Fruit fly (Drosophila melanogaster) whole organism, wandering third instar larva: ENCODE results near the gene RpL4.

Source experiments
- Abd-B ChIP-seq: fragments of >200 bp; optimal IDR thresholded peaks from 2 replicates; lab custom pipeline; 2017; ENCODE audit warnings: missing biosample characterization, missing genetic modification characterization
- CG32264 ChIP-seq: fragments of 200-800 bp; sonication (Bioruptor generic); optimal IDR thresholded peaks from 2 replicates; lab custom pipeline; 2016; ENCODE audit warnings: missing biosample characterization, missing genetic modification characterization
- CG9705 ChIP-seq: fragments of 200-800 bp; sonication (Bioruptor generic); optimal IDR thresholded peaks from 2 replicates; lab custom pipeline; 2018; ENCODE audit warnings: missing biosample characterization, mild to moderate bottlenecking, missing genetic modification characterization
- CrebA ChIP-seq: fragments of 200-800 bp; sonication (Bioruptor generic); optimal IDR thresholded peaks from 2 replicates; lab custom pipeline; 2016; ENCODE audit warnings: missing biosample characterization, mild to moderate bottlenecking, missing genetic modification characterization, borderline replicate concordance
- Dfd ChIP-seq: fragments of >200 bp; optimal IDR thresholded peaks from 2 replicates; lab custom pipeline; 2017; ENCODE audit warnings: missing biosample characterization, missing genetic modification characterization
- Dif ChIP-seq: fragments of 200-275, 200-300 bp; sonication (Bioruptor generic); optimal IDR thresholded peaks from 2 replicates; lab custom pipeline; 2018; ENCODE audit warnings: missing biosample characterization, missing genetic modification characterization; ENCODE audit not compliant: partially characterized antibody
- GATAd ChIP-seq: sonication (Bioruptor generic); optimal IDR thresholded peaks from 2 replicates; lab custom pipeline; 2016; ENCODE audit warnings: missing biosample characterization, missing genetic modification characterization
- HLH106 ChIP-seq: fragments of 200-800 bp; optimal IDR thresholded peaks from 3 replicates; lab custom pipeline; 2019; ENCODE audit warnings: missing biosample characterization, mild to moderate bottlenecking, missing genetic modification characterization, moderate library complexity
- Hnf4 ChIP-seq: fragments of 200-800 bp; sonication (Bioruptor generic); optimal IDR thresholded peaks from 2 replicates; lab custom pipeline; 2016; ENCODE audit warnings: missing biosample characterization, mild to moderate bottlenecking, missing genetic modification characterization
- Hr78 ChIP-seq: fragments of >200 bp; optimal IDR thresholded peaks from 2 replicates; lab custom pipeline; 2017; ENCODE audit warnings: missing biosample characterization, missing genetic modification characterization
- Hr83 ChIP-seq: fragments of 200-300 bp; sonication (Bioruptor generic); optimal IDR thresholded peaks from 2 replicates; lab custom pipeline; 2016; ENCODE audit warnings: missing biosample characterization, mild to moderate bottlenecking, missing genetic modification characterization, moderate library complexity; ENCODE audit not compliant: poor library complexity, severe bottlenecking
- Jra ChIP-seq: sonication (Bioruptor generic); optimal IDR thresholded peaks from 2 replicates; lab custom pipeline; 2016; ENCODE audit warnings: missing biosample characterization, missing genetic modification characterization
- Mio ChIP-seq: sonication (Bioruptor generic); optimal IDR thresholded peaks from 2 replicates; lab custom pipeline; 2016; ENCODE audit warnings: missing biosample characterization, missing genetic modification characterization
- Myc ChIP-seq: fragments of >200 bp; optimal IDR thresholded peaks from 2 replicates; lab custom pipeline; 2017
- N ChIP-seq: fragments of >200 bp; optimal IDR thresholded peaks from 2 replicates; lab custom pipeline; 2018; ENCODE audit warnings: missing biosample characterization, missing external identifiers, missing genetic modification characterization
- OdsH ChIP-seq: fragments of 200-800 bp; sonication (Bioruptor generic); optimal IDR thresholded peaks from 2 replicates; lab custom pipeline; 2016; ENCODE audit warnings: missing biosample characterization, mild to moderate bottlenecking, missing genetic modification characterization
- Rel ChIP-seq, 2 experiments: fragments of 200-800 bp; sonication (Bioruptor generic) in 1 of 2; optimal IDR thresholded peaks; 2 replicates in 1 of 2; 3 replicates in 1 of 2; lab custom pipeline; 2016 to 2019; ENCODE audit warnings: mild to moderate bottlenecking in 2 of 2, missing biosample characterization in 2 of 2, missing genetic modification characterization in 2 of 2, moderate library complexity in 1 of 2
- Sp1 ChIP-seq: fragments of 200-800 bp; sonication (Bioruptor generic); optimal IDR thresholded peaks from 3 replicates; lab custom pipeline; 2019; ENCODE audit warnings: missing biosample characterization, mild to moderate bottlenecking, missing genetic modification characterization, moderate library complexity
- Vsx2 ChIP-seq: fragments of 200-300, 225-300 bp; sonication (Bioruptor generic); optimal IDR thresholded peaks from 2 replicates; lab custom pipeline; 2018; ENCODE audit warnings: missing biosample characterization, missing genetic modification characterization; ENCODE audit not compliant: partially characterized antibody
- br ChIP-seq: fragments of 200-800 bp; sonication (Bioruptor generic); optimal IDR thresholded peaks from 2 replicates; lab custom pipeline; 2016; ENCODE audit warnings: missing biosample characterization, missing genetic modification characterization
- brk ChIP-seq: fragments of 200-800 bp; sonication (Bioruptor generic); optimal IDR thresholded peaks from 2 replicates; lab custom pipeline; 2016; ENCODE audit warnings: missing biosample characterization, mild to moderate bottlenecking, missing genetic modification characterization
- dl ChIP-seq, 2 experiments: fragments of 175-275, 200-275 bp in 1 of 2; fragments of 200-275 bp in 1 of 2; sonication (Bioruptor generic); optimal IDR thresholded peaks; lab custom pipeline; 2018; ENCODE audit warnings: mild to moderate bottlenecking in 2 of 2, missing biosample characterization in 2 of 2, missing genetic modification characterization in 2 of 2, moderate library complexity in 2 of 2; ENCODE audit not compliant: partially characterized antibody in 2 of 2, insufficient read depth in 1 of 2
- dmrt93B ChIP-seq: fragments of 200-800 bp; sonication (Bioruptor generic); optimal IDR thresholded peaks from 2 replicates; lab custom pipeline; 2018; ENCODE audit warnings: missing biosample characterization, mild to moderate bottlenecking, missing genetic modification characterization
- dsf ChIP-seq: sonication (Bioruptor generic); optimal IDR thresholded peaks from 2 replicates; lab custom pipeline; 2016; ENCODE audit warnings: missing biosample characterization, missing genetic modification characterization, borderline replicate concordance
- ey ChIP-seq: fragments of 200-800 bp; sonication (Bioruptor generic); optimal IDR thresholded peaks from 2 replicates; lab custom pipeline; 2016; ENCODE audit warnings: missing biosample characterization, missing genetic modification characterization
- foxo ChIP-seq, 2 experiments: fragments of 200-800 bp; sonication (Bioruptor generic); optimal IDR thresholded peaks; 2 replicates in 1 of 2; 3 replicates in 1 of 2; lab custom pipeline; 2016 to 2017; ENCODE audit warnings: missing biosample characterization in 2 of 2, missing genetic modification characterization in 2 of 2
- fru ChIP-seq: fragments of 200-800 bp; sonication (Bioruptor generic); optimal IDR thresholded peaks from 3 replicates; lab custom pipeline; 2016; ENCODE audit warnings: missing biosample characterization, mild to moderate bottlenecking, missing genetic modification characterization
- h ChIP-seq: fragments of 200-800 bp; sonication (Bioruptor generic); optimal IDR thresholded peaks from 3 replicates; lab custom pipeline; 2016; ENCODE audit warnings: missing biosample characterization, mild to moderate bottlenecking, missing genetic modification characterization
- jim ChIP-seq: fragments of 175-275, 200-325 bp; sonication (Bioruptor generic); optimal IDR thresholded peaks from 2 replicates; lab custom pipeline; 2016; ENCODE audit warnings: missing biosample characterization, mild to moderate bottlenecking, missing genetic modification characterization
- lola ChIP-seq: fragments of >200 bp; optimal IDR thresholded peaks from 2 replicates; lab custom pipeline; 2017; ENCODE audit warnings: missing biosample characterization, missing genetic modification characterization
- pan ChIP-seq: fragments of >200 bp; optimal IDR thresholded peaks from 2 replicates; lab custom pipeline; 2017
- psq ChIP-seq: fragments of 200-800 bp; sonication (Bioruptor generic); optimal IDR thresholded peaks from 3 replicates; lab custom pipeline; 2017; ENCODE audit warnings: missing biosample characterization, mild to moderate bottlenecking, missing genetic modification characterization, moderate library complexity
- rgr ChIP-seq: fragments of 200-800 bp; sonication (Bioruptor generic); optimal IDR thresholded peaks from 3 replicates; lab custom pipeline; 2016; ENCODE audit warnings: missing biosample characterization, mild to moderate bottlenecking, missing genetic modification characterization
- sage ChIP-seq: fragments of 200-800 bp; sonication (Bioruptor generic); optimal IDR thresholded peaks from 2 replicates; lab custom pipeline; 2016; ENCODE audit warnings: missing biosample characterization, mild to moderate bottlenecking, missing genetic modification characterization
- sv ChIP-seq: fragments of 200-800 bp; sonication (Bioruptor generic); optimal IDR thresholded peaks from 3 replicates; lab custom pipeline; 2016; ENCODE audit warnings: missing biosample characterization, missing genetic modification characterization
- tai ChIP-seq: sonication (Bioruptor generic); optimal IDR thresholded peaks from 2 replicates; lab custom pipeline; 2016; ENCODE audit warnings: missing biosample characterization, missing genetic modification characterization
- usp ChIP-seq: fragments of >200 bp; optimal IDR thresholded peaks from 2 replicates; lab custom pipeline; 2017; ENCODE audit warnings: missing biosample characterization, missing genetic modification characterization
- woc ChIP-seq: sonication (Bioruptor generic); optimal IDR thresholded peaks from 2 replicates; lab custom pipeline; 2016; ENCODE audit warnings: missing biosample characterization, mild to moderate bottlenecking, missing genetic modification characterization

The RpL4 gene

dm6 chr3R:27922673-27923175 lies at the start of gene RpL4:
Gene RpL4, plus strand, starts transcription at chr3R:27922821.
- no peak for TF ChIP-seq brk (GFP tag; lab: Kevin White, UChicago)
- peak; percentile 92 for TF ChIP-seq rgr
- peak; percentile 68 for TF ChIP-seq dsf (GFP tag; lab: Kevin White, UChicago)
- no peak for TF ChIP-seq CrebA
- TF ChIP-seq pan (lab: Kevin White, UChicago): no peak
- no peak for TF ChIP-seq usp
- TF ChIP-seq Rel (GFP tag; optimal IDR thresholded peaks at IDR 0.05; lab: Kevin White, UChicago): no peak
- peak; percentile 31 for TF ChIP-seq Rel (tag; optimal IDR thresholded peaks at IDR 0.05; lab: Kevin White, UChicago)
- TF ChIP-seq Hnf4 (GFP tag; lab: Kevin White, UChicago): no peak
- TF ChIP-seq Vsx2: no peak
- TF ChIP-seq CG9705 (GFP tag; lab: Kevin White, UChicago): peak; percentile 81
- TF ChIP-seq br (GFP tag; lab: Kevin White, UChicago): peak; percentile 74
- no peak for TF ChIP-seq lola (GFP tag; lab: Kevin White, UChicago)
- peak; percentile 90 for TF ChIP-seq Hr83 (GFP tag; lab: Kevin White, UChicago)
- TF ChIP-seq Myc: peak; percentile 55
- no peak for TF ChIP-seq Abd-B
- no peak for TF ChIP-seq Jra (GFP tag; lab: Kevin White, UChicago)
- TF ChIP-seq psq: peak; percentile 61
- no peak for TF ChIP-seq GATAd (GFP tag; lab: Kevin White, UChicago)
- peak; percentile 37 for TF ChIP-seq HLH106 (tag; lab: Kevin White, UChicago)
- peak; percentile 77 for TF ChIP-seq dmrt93B (GFP tag; lab: Kevin White, UChicago)
- no peak for TF ChIP-seq Hr78 (GFP tag; lab: Kevin White, UChicago)
- TF ChIP-seq N (GFP tag; lab: Kevin White, UChicago): no peak
- peak; percentile 57 for TF ChIP-seq fru
- TF ChIP-seq jim (GFP tag; lab: Kevin White, UChicago): no peak
- TF ChIP-seq tai: no peak
- TF ChIP-seq foxo (GFP tag; optimal IDR thresholded peaks at IDR 0.05; lab: Kevin White, UChicago): peak in 1 of 2 experiments; percentile 66
- no peak for TF ChIP-seq dl (GFP tag; optimal IDR thresholded peaks at IDR 0.05; lab: Kevin White, UChicago; ENCODE audit: insufficient read depth in 1 of 2, partially characterized antibody in 2 of 2)
- TF ChIP-seq woc: peak; percentile 69
- TF ChIP-seq Dfd (GFP tag; lab: Kevin White, UChicago): no peak
- peak; percentile 91 for TF ChIP-seq Sp1
- TF ChIP-seq OdsH: peak; percentile 77
- peak; percentile 65 for TF ChIP-seq Mio (GFP tag; lab: Kevin White, UChicago)
- peak; percentile 76 for TF ChIP-seq h (GFP tag; lab: Kevin White, UChicago)
- peak; percentile 35 for TF ChIP-seq ey (GFP tag; lab: Kevin White, UChicago)
- TF ChIP-seq sv (GFP tag; lab: Kevin White, UChicago): peak; percentile 83
- peak; percentile 42 for TF ChIP-seq sage (GFP tag; lab: Kevin White, UChicago)
- TF ChIP-seq Dif: no peak
- TF ChIP-seq CG32264: peak; percentile 39
- TF ChIP-seq, all 38 proteins: peak for 21

dm6 chr3R:27888110-27888509 lies 34.5 kb upstream of the RpL4 start:
- TF ChIP-seq rgr: no peak
- no peak for TF ChIP-seq Myc
- TF ChIP-seq N (GFP tag; lab: Kevin White, UChicago): no peak
- TF ChIP-seq ey (GFP tag; lab: Kevin White, UChicago): no peak
- TF ChIP-seq sv (GFP tag; lab: Kevin White, UChicago): no peak

- TF ChIP-seq Dif (peak; percentile 47), psq (peak; percentile 3), Vsx2 (peak; percentile 0), dl (GFP tag; optimal IDR thresholded peaks at IDR 0.05; lab: Kevin White, UChicago; ENCODE audit: insufficient read depth in 1 of 2, partially characterized antibody in 2 of 2) (peak in 1 of 2 experiments; percentile 16), jim (GFP tag; lab: Kevin White, UChicago) (no peak), Mio (GFP tag; lab: Kevin White, UChicago) (no peak)
- TF ChIP-seq, all 38 proteins: peak for 4
These were observed 16.9 kb upstream of the RpL4 start, which contains the start of gene CG34353 for dm6 chr3R:27905695-27906094. Gene CG34353, minus strand, starts transcription at chr3R:27905843.
